Worm (Caenorhabditis elegans) whole organism, early embryonic: ENCODE data around the gene nhr-25.

Experiments
- B0310.2 ChIP-seq: sonication (generic microtip); optimal IDR thresholded peaks from 2 replicates; lab custom pipeline; 2016; ENCODE audit warnings: mild to moderate bottlenecking, missing genetic modification characterization, missing compliant biosample characterization
- ama-1 ChIP-seq: fragments of 150-350 bp; optimal IDR thresholded peaks from 2 replicates; lab custom pipeline; 2014
- ceh-13 ChIP-seq: fragments of 200-800 bp; sonication (Bioruptor generic); optimal IDR thresholded peaks from 2 replicates; lab custom pipeline; 2018; ENCODE audit warnings: mild to moderate bottlenecking, missing genetic modification characterization, missing compliant biosample characterization
- flt-1 ChIP-seq: fragments of 200-800 bp; sonication (Bioruptor generic); IDR thresholded peaks from 2 replicates; pipeline ENCODE4 v1.3.6; 2022; ENCODE audit warnings: missing genetic modification characterization, missing compliant biosample characterization
- hmg-4 ChIP-seq: fragments of 200-800 bp; sonication (Bioruptor generic); optimal IDR thresholded peaks from 2 replicates; lab custom pipeline; 2018; ENCODE audit warnings: mild to moderate bottlenecking, missing genetic modification characterization, missing compliant biosample characterization
- hnd-1 ChIP-seq: sonication (generic microtip); optimal IDR thresholded peaks from 2 replicates; lab custom pipeline; 2016; ENCODE audit warnings: missing genetic modification characterization, missing compliant biosample characterization
- sea-1 ChIP-seq: fragments of 200-800 bp; sonication (Bioruptor generic); conservative IDR thresholded peaks from 2 replicates; pipeline ENCODE4 v1.3.6; 2022; ENCODE audit warnings: missing genetic modification characterization, missing compliant biosample characterization

- TF ChIP-seq B0310.2 (tag; lab: Kevin White, UChicago): no peak
- TF ChIP-seq hnd-1: no peak
- TF ChIP-seq flt-1: no peak
- TF ChIP-seq sea-1 (GFP tag; lab: Robert Waterston, UW): no peak
- no peak for TF ChIP-seq hmg-4
- TF ChIP-seq ama-1 (lab: Kevin White, UChicago): no peak
- no peak for TF ChIP-seq ceh-13
Observed at ce11 chrX:12977451-12977850, 30.8 kb upstream of the nhr-25 start, which contains the start of gene F11C1.9.
